Worm (Caenorhabditis elegans) whole organism, young adult: Measurements from ENCODE around the gene F09B9.5.

ENCODE experiments used
- B0019.2 ChIP-seq: fragments of 200-800 bp; sonication (Bioruptor generic); conservative IDR thresholded peaks from 2 replicates; pipeline ENCODE4 v1.3.6; 2022; ENCODE audit warnings: missing genetic modification reagents, missing genetic modification characterization, missing compliant biosample characterization
- C06A6.2 ChIP-seq: fragments of 200-800 bp; sonication (Bioruptor generic); conservative IDR thresholded peaks from 2 replicates; pipeline ENCODE4 v1.3.6; 2022; ENCODE audit warnings: missing genetic modification characterization, missing compliant biosample characterization
- D2030.7 ChIP-seq: fragments of 200-800 bp; sonication (Bioruptor generic); IDR thresholded peaks from 2 replicates; pipeline ENCODE4 v1.3.6; 2022; ENCODE audit warnings: missing genetic modification reagents, missing genetic modification characterization, missing compliant biosample characterization
- F10E7.11 ChIP-seq: sonication (generic microtip); optimal IDR thresholded peaks from 2 replicates; lab custom pipeline; 2017; ENCODE audit warnings: mild to moderate bottlenecking, missing genetic modification characterization, moderate library complexity, missing compliant biosample characterization
- F23B12.7 ChIP-seq: sonication (generic microtip); optimal IDR thresholded peaks from 2 replicates; lab custom pipeline; 2017; ENCODE audit warnings: missing genetic modification characterization, mild to moderate bottlenecking, missing compliant biosample characterization, antibody characterized with exemption, moderate library complexity; ENCODE audit not compliant: insufficient read depth
- F57C9.4 ChIP-seq: sonication (generic microtip); optimal IDR thresholded peaks from 2 replicates; lab custom pipeline; 2017; ENCODE audit warnings: mild to moderate bottlenecking, missing genetic modification characterization, missing compliant biosample characterization
- K11D2.4 ChIP-seq: fragments of 200-800 bp; sonication (Bioruptor generic); IDR thresholded peaks from 2 replicates; pipeline ENCODE4 v1.3.6; 2022; ENCODE audit warnings: missing genetic modification reagents, missing genetic modification characterization, missing compliant biosample characterization
- K12H6.12 ChIP-seq: fragments of 200-800 bp; sonication (Bioruptor generic); optimal IDR thresholded peaks from 2 replicates; lab custom pipeline; 2018; ENCODE audit warnings: mild to moderate bottlenecking, missing genetic modification characterization, missing compliant biosample characterization
- T07F8.4 ChIP-seq: sonication (generic microtip); optimal IDR thresholded peaks from 2 replicates; lab custom pipeline; 2016; ENCODE audit warnings: mild to moderate bottlenecking, missing genetic modification characterization, moderate library complexity, missing compliant biosample characterization
- Y53F4B.3 ChIP-seq: fragments of 200-800 bp; sonication (Bioruptor generic); IDR thresholded peaks from 2 replicates; pipeline ENCODE4 v1.3.6; 2022; ENCODE audit warnings: missing genetic modification reagents, missing genetic modification characterization, missing compliant biosample characterization
- Y53G8AR.9 ChIP-seq: fragments of 200-800 bp; sonication (Bioruptor generic); conservative IDR thresholded peaks from 2 replicates; pipeline ENCODE4 v1.3.6; 2022; ENCODE audit warnings: missing genetic modification reagents, missing genetic modification characterization, missing compliant biosample characterization
- atf-7 ChIP-seq: sonication (generic microtip); optimal IDR thresholded peaks from 2 replicates; lab custom pipeline; 2017; ENCODE audit warnings: mild to moderate bottlenecking, missing genetic modification characterization, missing compliant biosample characterization
- attf-3 ChIP-seq: fragments of 200-800 bp; sonication (Bioruptor generic); conservative IDR thresholded peaks from 2 replicates; pipeline ENCODE4 v1.3.6; 2022; ENCODE audit warnings: missing genetic modification reagents, missing genetic modification characterization, missing compliant biosample characterization
- attf-5 ChIP-seq: fragments of 200-800 bp; sonication (Bioruptor generic); optimal IDR thresholded peaks from 2 replicates; lab custom pipeline; 2018; ENCODE audit warnings: mild to moderate bottlenecking, missing genetic modification characterization, missing compliant biosample characterization
- ccch-3 ChIP-seq: fragments of 200-800 bp; sonication (Bioruptor generic); optimal IDR thresholded peaks from 2 replicates; lab custom pipeline; 2018; ENCODE audit warnings: mild to moderate bottlenecking, missing genetic modification characterization, missing compliant biosample characterization
- ceh-100 ChIP-seq: fragments of 200-800 bp; sonication (Bioruptor generic); IDR thresholded peaks from 2 replicates; pipeline ENCODE4 v1.3.6; 2022; ENCODE audit warnings: missing genetic modification reagents, missing genetic modification characterization, missing compliant biosample characterization
- ceh-40 ChIP-seq: fragments of 200-800 bp; sonication (Bioruptor generic); IDR thresholded peaks from 2 replicates; pipeline ENCODE4 v1.3.6; 2022; ENCODE audit warnings: missing genetic modification characterization, missing compliant biosample characterization
- ceh-91 ChIP-seq: fragments of 200-800 bp; sonication (Bioruptor generic); IDR thresholded peaks from 2 replicates; pipeline ENCODE4 v1.3.6; 2022; ENCODE audit warnings: missing genetic modification reagents, missing genetic modification characterization, missing compliant biosample characterization
- die-1 ChIP-seq: sonication (generic microtip); optimal IDR thresholded peaks from 2 replicates; lab custom pipeline; 2016; ENCODE audit warnings: missing genotype, mild to moderate bottlenecking, missing genetic modification characterization, missing compliant biosample characterization
- dpff-1 ChIP-seq: sonication (generic microtip); optimal IDR thresholded peaks from 2 replicates; lab custom pipeline; 2017; ENCODE audit warnings: mild to moderate bottlenecking, missing genetic modification characterization, missing compliant biosample characterization
- ets-4 ChIP-seq: fragments of 200-800 bp; sonication (Bioruptor generic); optimal IDR thresholded peaks from 2 replicates; lab custom pipeline; 2018; ENCODE audit warnings: mild to moderate bottlenecking, missing genetic modification characterization, missing compliant biosample characterization
- gei-17 ChIP-seq: fragments of 200-800 bp; sonication (Bioruptor generic); optimal IDR thresholded peaks from 2 replicates; lab custom pipeline; 2018; ENCODE audit warnings: mild to moderate bottlenecking, missing genetic modification characterization, missing compliant biosample characterization
- him-1 ChIP-seq: sonication (generic microtip); optimal IDR thresholded peaks from 2 replicates; lab custom pipeline; 2016; ENCODE audit warnings: missing genotype, missing genetic modification reagents, missing genetic modification characterization, missing compliant biosample characterization
- hlh-26 ChIP-seq: fragments of 200-800 bp; sonication (Bioruptor generic); conservative IDR thresholded peaks from 2 replicates; pipeline ENCODE4 v1.3.6; 2022; ENCODE audit warnings: missing genetic modification reagents, missing genetic modification characterization, missing compliant biosample characterization
- hmg-1.2 ChIP-seq: fragments of 200-800 bp; sonication (Bioruptor generic); IDR thresholded peaks from 2 replicates; pipeline ENCODE4 v1.3.6; 2022; ENCODE audit warnings: missing genetic modification reagents, missing genetic modification characterization, missing compliant biosample characterization
- hmg-20 ChIP-seq: fragments of 200-800 bp; sonication (Bioruptor generic); IDR thresholded peaks from 2 replicates; pipeline ENCODE4 v1.3.6; 2022; ENCODE audit warnings: missing genetic modification reagents, missing genetic modification characterization, missing compliant biosample characterization
- hsf-1 ChIP-seq: fragments of 200-800 bp; sonication (Bioruptor generic); IDR thresholded peaks from 2 replicates; pipeline ENCODE4 v1.3.6; 2022; ENCODE audit warnings: missing genetic modification reagents, missing genetic modification characterization, missing compliant biosample characterization
- lin-40 ChIP-seq: sonication (generic microtip); optimal IDR thresholded peaks from 2 replicates; lab custom pipeline; 2016; ENCODE audit warnings: missing genetic modification characterization, mild to moderate bottlenecking, missing compliant biosample characterization, missing genotype, missing genetic modification reagents
- lin-54 ChIP-seq: fragments of 200-800 bp; sonication (Bioruptor generic); optimal IDR thresholded peaks from 2 replicates; lab custom pipeline; 2018; ENCODE audit warnings: mild to moderate bottlenecking, missing genetic modification characterization, missing compliant biosample characterization
- lsl-1 ChIP-seq: fragments of 200-800 bp; sonication (Bioruptor generic); optimal IDR thresholded peaks from 2 replicates; lab custom pipeline; 2018; ENCODE audit warnings: mild to moderate bottlenecking, missing genetic modification characterization, moderate library complexity, missing compliant biosample characterization
- madf-10 ChIP-seq: sonication (generic microtip); optimal IDR thresholded peaks from 2 replicates; lab custom pipeline; 2016; ENCODE audit warnings: mild to moderate bottlenecking, missing genetic modification characterization, missing compliant biosample characterization
- madf-6 ChIP-seq: fragments of 200-800 bp; sonication (Bioruptor generic); IDR thresholded peaks from 2 replicates; pipeline ENCODE4 v1.3.6; 2022; ENCODE audit warnings: missing genetic modification reagents, missing genetic modification characterization, missing compliant biosample characterization
- mcd-1 ChIP-seq: fragments of 200-800 bp; sonication (Bioruptor generic); IDR thresholded peaks from 2 replicates; pipeline ENCODE4 v1.3.6; 2022; ENCODE audit warnings: missing genetic modification reagents, missing genetic modification characterization, missing compliant biosample characterization
- mes-4 ChIP-seq: sonication (generic microtip); optimal IDR thresholded peaks from 2 replicates; lab custom pipeline; 2016; ENCODE audit warnings: missing genotype, missing genetic modification characterization, missing compliant biosample characterization
- nfya-2 ChIP-seq: fragments of 200-800 bp; sonication (Bioruptor generic); IDR thresholded peaks from 2 replicates; pipeline ENCODE4 v1.3.6; 2022; ENCODE audit warnings: missing genetic modification reagents, missing genetic modification characterization, missing compliant biosample characterization
- snpc-1.3 ChIP-seq: sonication (generic microtip); optimal IDR thresholded peaks from 2 replicates; lab custom pipeline; 2017; ENCODE audit warnings: missing genetic modification characterization, mild to moderate bottlenecking, missing compliant biosample characterization, antibody characterized with exemption, moderate library complexity, missing genotype, missing genetic modification reagents; ENCODE audit not compliant: insufficient read depth
- somi-1 ChIP-seq: fragments of 200-800 bp; sonication (Bioruptor generic); optimal IDR thresholded peaks from 2 replicates; lab custom pipeline; 2018; ENCODE audit warnings: mild to moderate bottlenecking, missing genetic modification characterization, missing compliant biosample characterization
- tbx-9 ChIP-seq: sonication (generic microtip); optimal IDR thresholded peaks from 2 replicates; lab custom pipeline; 2016; ENCODE audit warnings: borderline replicate concordance, missing genetic modification characterization, inconsistent platforms, missing compliant biosample characterization
- ztf-26 ChIP-seq: sonication (generic microtip); optimal IDR thresholded peaks from 2 replicates; lab custom pipeline; 2017; ENCODE audit warnings: missing genetic modification characterization, missing compliant biosample characterization
- ztf-3 ChIP-seq: fragments of 200-800 bp; sonication (Bioruptor generic); optimal IDR thresholded peaks from 2 replicates; lab custom pipeline; 2018; ENCODE audit warnings: mild to moderate bottlenecking, missing genetic modification characterization, missing compliant biosample characterization

Gene F09B9.5

DNA sequence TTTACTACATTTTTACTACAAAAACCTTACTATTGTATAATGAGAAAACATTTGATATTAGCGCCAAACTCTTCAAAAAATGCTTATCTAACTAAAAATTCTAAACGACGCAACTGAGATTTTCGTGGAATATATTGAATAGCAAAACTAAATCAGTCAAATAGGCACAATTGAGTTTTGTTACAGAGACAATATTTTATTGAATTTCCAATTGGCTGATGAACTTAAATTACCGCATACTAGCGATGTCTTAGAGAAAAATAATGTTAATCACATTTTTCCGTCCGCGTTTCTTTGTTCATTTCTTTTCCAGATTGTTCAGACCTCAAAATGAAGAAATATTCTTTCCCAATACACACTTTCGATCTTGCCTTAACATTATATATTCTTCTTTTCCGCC lies 7.9 kb downstream of the F09B9.5 start:
- TF ChIP-seq B0019.2 (GFP tag; lab: Robert Waterston, UW) (no peak), ceh-91 (GFP tag; lab: Robert Waterston, UW) (no peak), mcd-1 (GFP tag; lab: Robert Waterston, UW) (no peak), Y53F4B.3 (GFP tag; lab: Robert Waterston, UW) (no peak), gei-17 (GFP tag; lab: Kevin White, UChicago) (no peak), D2030.7 (GFP tag; lab: Robert Waterston, UW) (no peak), F10E7.11 (tag; lab: Kevin White, UChicago) (no peak), C06A6.2 (GFP tag; lab: Robert Waterston, UW) (no peak), hmg-20 (GFP tag; lab: Robert Waterston, UW) (no peak), tbx-9 (no peak), madf-10 (tag; lab: Kevin White, UChicago) (no peak), K12H6.12 (tag; lab: Kevin White, UChicago) (no peak), ets-4 (GFP tag; lab: Kevin White, UChicago) (no peak), him-1 (tag; lab: Kevin White, UChicago) (no peak), attf-5 (GFP tag; lab: Kevin White, UChicago) (no peak), nfya-2 (no peak), mes-4 (tag; lab: Kevin White, UChicago) (no peak)

DNA sequence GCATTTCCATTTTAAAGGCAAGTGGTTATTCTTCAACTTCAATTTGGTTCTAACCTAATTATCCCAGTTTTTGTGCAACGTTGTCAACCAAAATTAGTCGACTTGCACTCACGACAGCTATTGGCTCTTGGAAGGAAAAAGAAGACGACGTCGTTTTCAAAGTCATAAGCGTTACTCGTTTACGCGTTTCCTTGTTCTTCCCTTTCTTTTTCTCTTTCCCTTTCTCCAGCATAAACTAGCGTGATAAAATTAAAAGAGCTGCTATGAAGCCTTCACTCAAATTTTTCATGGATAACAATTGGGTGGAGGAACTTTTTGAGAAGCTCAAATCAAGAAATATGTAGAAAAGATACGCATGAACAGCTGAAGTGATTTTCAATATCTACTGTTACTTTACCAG lies 8.6 kb downstream of the F09B9.5 start:
- TF ChIP-seq T07F8.4 (tag; lab: Kevin White, UChicago) (no peak), F57C9.4 (tag; lab: Kevin White, UChicago) (no peak), snpc-1.3 (tag; lab: Kevin White, UChicago) (no peak), attf-3 (GFP tag; lab: Robert Waterston, UW) (no peak), atf-7 (tag; lab: Kevin White, UChicago) (no peak)

- TF ChIP-seq hsf-1 (GFP tag; lab: Robert Waterston, UW) (no peak), Y53G8AR.9 (GFP tag; lab: Robert Waterston, UW) (no peak), hmg-1.2 (GFP tag; lab: Robert Waterston, UW) (no peak), lin-54 (no peak), ceh-40 (GFP tag; lab: Robert Waterston, UW) (no peak), ccch-3 (GFP tag; lab: Kevin White, UChicago) (no peak), die-1 (tag; lab: Kevin White, UChicago) (no peak)
Observed at ce11 chrX:10167005-10167404, 12.4 kb downstream of the F09B9.5 start, which contains the start of gene rnp-9. Gene rnp-9 (plus strand): TSS chrX:10167305.

ce11 chrX:10168534-10168933 lies 13.9 kb downstream of the F09B9.5 start:
- TF ChIP-seq lin-54, result no peak
- 0 out of 2 replicates have a peak, but pooled peaks have one; percentile 41 for TF ChIP-seq K11D2.4 (GFP tag; lab: Robert Waterston, UW)
- TF ChIP-seq ceh-100 (GFP tag; lab: Robert Waterston, UW), result no peak
- TF ChIP-seq F23B12.7 (tag; lab: Kevin White, UChicago), result no peak
- peak; percentile 13 for TF ChIP-seq lin-40 (tag; lab: Kevin White, UChicago)
- no peak for TF ChIP-seq madf-6 (GFP tag; lab: Robert Waterston, UW)
- TF ChIP-seq lsl-1 (GFP tag; lab: Kevin White, UChicago), result no peak
- no peak for TF ChIP-seq ztf-3 (GFP tag; lab: Kevin White, UChicago)
- TF ChIP-seq somi-1 (GFP tag; lab: Kevin White, UChicago), result peak; percentile 27
- no peak for TF ChIP-seq hlh-26 (GFP tag; lab: Robert Waterston, UW)
- no peak for TF ChIP-seq dpff-1 (tag; lab: Kevin White, UChicago)
- peak; percentile 16 for TF ChIP-seq ztf-26
